Fruit fly (Drosophila melanogaster): ENCODE measurements around the gene CG13051.

The CG13051 gene

DNA sequence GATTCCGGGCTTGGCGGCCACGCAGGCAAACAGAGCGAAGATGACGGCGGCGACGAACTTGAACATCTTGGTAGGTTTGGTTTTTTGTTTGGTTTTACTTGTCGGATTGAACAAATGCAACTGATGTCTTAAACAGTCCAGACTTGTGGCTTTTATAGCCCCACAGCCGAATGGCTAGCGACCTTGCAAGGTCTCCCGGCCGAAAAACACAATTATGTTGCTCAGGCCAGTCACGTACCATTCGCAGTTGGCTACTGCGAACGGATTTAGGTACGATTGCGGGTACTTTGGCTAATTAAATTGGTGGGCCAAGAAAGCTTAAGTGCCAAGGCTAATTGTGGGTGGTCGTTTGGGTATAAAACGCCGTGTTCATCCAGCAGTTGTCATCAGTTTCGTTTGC is at the start of gene CG13051, which contains the start of gene CG13069:
Gene CG13051, minus strand, starts transcription at position 101 of the 400 bp plus-strand sequence.
Gene CG13069, plus strand, starts transcription at position 386 of the 400 bp plus-strand sequence.
- TF ChIP-seq CG8478 (optimal IDR thresholded peaks at IDR 0.05) (no peak), CTCF (optimal IDR thresholded peaks at IDR 0.05) (no peak)

DNA sequence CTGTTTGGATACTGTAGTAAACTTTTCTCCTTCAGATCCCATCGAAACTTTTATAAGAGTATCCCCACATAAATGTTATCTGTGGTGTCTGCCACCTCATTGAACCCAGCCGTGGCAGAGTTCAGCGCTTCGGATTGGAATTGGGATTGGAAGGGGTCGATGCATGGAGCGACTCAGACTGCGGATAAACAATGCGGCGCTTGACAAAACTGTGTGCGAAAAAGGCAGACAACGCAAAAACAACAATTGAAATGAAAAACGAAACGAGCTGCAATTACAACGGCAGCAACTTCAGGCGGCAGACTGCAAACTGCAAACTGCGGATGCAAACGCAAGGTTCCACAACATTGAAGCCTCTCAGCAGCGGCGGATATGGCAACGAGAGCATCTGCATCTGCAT is 49.1 kb upstream of the CG13051 start, which contains the start of gene CG13062:
Gene CG13062, plus strand, starts transcription at position 301 of the 400 bp plus-strand sequence.
- TF ChIP-seq CTCF (optimal IDR thresholded peaks at IDR 0.05) (no peak), CG8478 (optimal IDR thresholded peaks at IDR 0.05) (no peak)

DNA sequence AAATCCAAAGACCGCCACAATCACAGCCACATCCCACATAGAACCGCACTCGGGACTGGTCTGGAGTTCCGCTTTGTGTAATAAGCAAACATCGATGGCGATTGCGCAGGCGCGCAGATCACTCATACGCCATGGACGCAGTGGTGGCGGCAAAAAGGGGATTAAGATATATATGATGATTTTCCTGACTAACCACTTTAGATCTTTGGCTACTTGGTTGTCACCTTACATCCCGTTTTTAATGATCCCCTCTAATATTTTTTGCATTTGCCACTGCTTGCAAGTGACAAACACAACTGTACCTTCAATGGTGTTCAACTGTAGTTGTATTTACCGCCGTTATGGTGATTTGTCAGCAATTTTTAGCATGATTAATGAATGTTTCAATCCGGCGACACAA is 45.1 kb upstream of the CG13051 start:
- TF ChIP-seq CTCF (optimal IDR thresholded peaks at IDR 0.05) = no peak
- TF ChIP-seq CG8478 (optimal IDR thresholded peaks at IDR 0.05) = no peak

dm6 chr3L:16308380-16308779 is 43.5 kb upstream of the CG13051 start, which contains the start of gene CG13042:
TSS of gene CG13042 (minus strand) at chr3L:16308480.
- TF ChIP-seq CG8478 (optimal IDR thresholded peaks at IDR 0.05) (no peak), CTCF (optimal IDR thresholded peaks at IDR 0.05) (no peak)

DNA sequence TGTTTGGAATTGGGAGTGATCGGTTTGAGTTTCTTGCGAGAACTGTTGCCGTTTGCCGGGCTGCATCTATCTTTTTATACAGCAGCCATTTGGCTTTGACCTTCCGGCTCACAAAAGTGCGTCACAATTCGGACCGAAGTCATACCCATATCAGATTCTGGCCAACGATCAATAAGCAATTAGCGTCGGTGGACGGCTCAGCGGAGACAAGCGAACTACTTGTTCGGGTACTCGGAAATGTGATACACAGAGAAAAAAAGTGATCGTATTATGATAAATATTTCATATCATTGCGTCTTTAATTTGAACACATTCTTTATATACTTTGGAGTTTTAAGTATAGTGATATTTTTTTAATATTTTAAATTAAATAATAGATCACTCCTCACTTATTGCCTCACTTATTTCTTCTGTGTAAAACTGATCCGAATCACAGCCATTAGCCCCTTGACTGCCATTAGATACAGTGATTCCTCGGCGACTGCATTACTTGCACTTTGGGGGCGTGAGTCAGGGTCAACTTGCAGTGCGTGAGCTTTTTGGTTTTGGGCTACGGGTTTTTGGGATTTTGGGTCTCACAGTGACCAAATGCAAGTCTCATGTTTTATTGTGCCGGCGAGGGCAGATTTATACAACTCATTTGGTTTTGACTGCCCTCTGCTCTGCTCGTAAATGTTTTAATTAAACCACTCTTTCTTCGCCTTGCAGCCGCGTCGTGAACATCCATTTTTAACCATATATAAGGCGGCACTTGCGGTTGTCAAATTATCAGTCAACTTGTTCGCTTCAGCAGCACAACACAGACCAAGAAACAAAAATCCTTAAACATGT is 41.1 kb upstream of the CG13051 start, which contains the start of the genes CG13043 and CG13063:
Gene CG13043, minus strand, starts transcription at position 51 of the 831 bp plus-strand sequence.
Gene CG13063, plus strand, starts transcription at position 781 of the 831 bp plus-strand sequence.
- no peak for TF ChIP-seq CG8478 (optimal IDR thresholded peaks at IDR 0.05)
- TF ChIP-seq CTCF (optimal IDR thresholded peaks at IDR 0.05) = no peak

DNA sequence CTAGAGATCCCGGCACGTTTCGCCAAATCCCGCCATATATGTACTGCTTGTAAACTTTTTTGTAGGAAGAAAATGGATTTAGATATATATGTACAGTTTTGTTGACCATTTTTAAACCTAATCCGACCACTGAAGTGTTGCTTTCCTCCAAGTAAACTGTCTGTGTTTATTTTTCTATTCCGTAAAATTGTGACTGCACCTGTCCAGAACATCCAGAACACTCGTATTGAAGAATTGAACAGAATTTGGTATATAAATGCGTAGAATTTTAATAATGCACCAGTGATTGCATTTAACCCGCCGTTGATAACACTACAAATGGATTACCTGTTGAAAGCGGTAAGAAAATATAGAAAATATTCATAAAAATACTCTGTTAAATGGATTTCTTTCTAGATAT is 39.1 kb upstream of the CG13051 start, which contains the start of gene CG43249:
Gene CG43249, plus strand, starts transcription at position 301 of the 400 bp plus-strand sequence.
- no peak for TF ChIP-seq CTCF (optimal IDR thresholded peaks at IDR 0.05)
- TF ChIP-seq CG8478 (optimal IDR thresholded peaks at IDR 0.05) = no peak

dm6 chr3L:16303078-16303477 is 38.2 kb upstream of the CG13051 start, which contains the start of gene CG13044:
TSS of gene CG13044 (minus strand) at chr3L:16303178.
- no peak for TF ChIP-seq CG8478 (optimal IDR thresholded peaks at IDR 0.05)
- TF ChIP-seq CTCF (optimal IDR thresholded peaks at IDR 0.05) = no peak

- no peak for TF ChIP-seq CG8478 (optimal IDR thresholded peaks at IDR 0.05)
- TF ChIP-seq CTCF (optimal IDR thresholded peaks at IDR 0.05) = no peak
Measured at dm6 chr3L:16301153-16301552, 36.3 kb upstream of the CG13051 start, which contains the start of gene CG4982. TSS of gene CG4982 (plus strand) at chr3L:16301453.

DNA sequence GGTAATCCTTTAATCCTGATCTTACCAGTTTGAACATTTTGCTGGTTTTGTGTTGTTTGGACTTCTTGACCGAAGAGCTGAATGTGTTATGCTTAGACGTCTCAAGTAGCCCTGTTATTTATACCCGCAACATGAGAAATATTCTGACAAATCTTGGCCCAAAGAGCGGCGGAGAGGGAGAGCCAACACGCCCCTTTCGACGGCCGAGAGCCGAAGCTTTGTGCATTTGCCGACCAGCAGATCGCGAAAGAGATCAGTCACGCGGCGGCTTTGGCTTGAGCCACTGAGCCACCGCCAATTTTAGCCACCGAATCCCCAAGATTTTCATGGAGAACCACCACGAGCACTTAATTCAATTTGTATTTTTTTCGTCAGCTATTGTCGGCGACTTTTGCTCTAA is 30.5 kb upstream of the CG13051 start, which contains the start of gene CG4962:
Gene CG4962, minus strand, starts transcription at position 101 of the 400 bp plus-strand sequence.
- TF ChIP-seq CTCF (optimal IDR thresholded peaks at IDR 0.05) (no peak), CG8478 (optimal IDR thresholded peaks at IDR 0.05) (no peak)

- TF ChIP-seq CTCF (optimal IDR thresholded peaks at IDR 0.05) (no peak), CG8478 (optimal IDR thresholded peaks at IDR 0.05) (no peak)
Measured at dm6 chr3L:16291678-16292077, 26.8 kb upstream of the CG13051 start.

- TF ChIP-seq CTCF (optimal IDR thresholded peaks at IDR 0.05) (no peak), CG8478 (optimal IDR thresholded peaks at IDR 0.05) (no peak)
Measured at dm6 chr3L:16290850-16291249, 25.9 kb upstream of the CG13051 start, which contains the start of gene CG13045. TSS of gene CG13045 (minus strand) at chr3L:16290950.

DNA sequence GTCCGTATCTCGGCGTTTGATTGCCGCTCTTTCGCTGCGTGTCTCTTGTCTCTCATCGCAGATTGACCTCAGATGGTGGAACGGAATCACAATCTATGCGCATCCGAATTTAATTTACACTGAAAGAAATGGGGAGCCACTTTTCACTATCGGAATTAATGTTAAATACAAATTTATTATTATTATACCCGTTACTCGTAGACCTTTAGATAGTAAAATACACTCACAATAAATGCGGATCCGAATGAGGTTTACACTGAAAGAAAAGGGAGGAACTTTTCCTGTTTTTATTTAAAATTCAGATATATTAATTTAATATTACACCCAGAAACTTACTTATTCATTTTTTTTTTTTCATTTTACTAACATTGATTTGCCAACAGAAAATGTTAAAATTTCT is 24.2 kb upstream of the CG13051 start:
- no peak for TF ChIP-seq CTCF (optimal IDR thresholded peaks at IDR 0.05)
- TF ChIP-seq CG8478 (optimal IDR thresholded peaks at IDR 0.05) = no peak

DNA sequence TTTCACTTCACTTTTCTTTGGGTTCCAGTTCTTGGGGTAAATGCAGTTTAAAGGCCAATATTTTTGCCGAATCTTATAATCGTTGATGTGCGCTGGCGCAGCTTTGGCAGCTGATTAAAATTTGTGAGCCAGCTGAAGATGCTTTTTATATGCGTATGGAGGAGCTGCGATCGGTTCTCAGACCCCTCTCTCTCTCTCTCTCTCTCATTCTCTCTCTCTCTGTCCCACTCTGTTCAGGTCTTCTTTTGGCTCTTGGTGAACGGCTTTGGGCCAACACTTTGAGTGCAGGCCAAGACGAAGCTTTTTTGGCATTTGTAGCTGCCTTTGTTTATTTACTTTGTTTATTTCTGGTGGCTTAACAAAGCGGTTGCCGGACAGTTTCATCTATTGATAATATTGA is 23.4 kb upstream of the CG13051 start, which contains the start of gene CG13046:
Gene CG13046, minus strand, starts transcription at position 101 of the 400 bp plus-strand sequence.
- TF ChIP-seq CTCF (optimal IDR thresholded peaks at IDR 0.05) = no peak
- TF ChIP-seq CG8478 (optimal IDR thresholded peaks at IDR 0.05) = no peak

- TF ChIP-seq CG8478 (optimal IDR thresholded peaks at IDR 0.05) (no peak), CTCF (optimal IDR thresholded peaks at IDR 0.05) (no peak)
Measured at dm6 chr3L:16286258-16286657, 21.4 kb upstream of the CG13051 start.

dm6 chr3L:16285346-16285911 is 20.5 kb upstream of the CG13051 start, which contains the start of gene CG13047:
TSS of gene CG13047 (minus strand) at chr3L:16285396.
- TF ChIP-seq CG8478 (optimal IDR thresholded peaks at IDR 0.05) = no peak
- no peak for TF ChIP-seq CTCF (optimal IDR thresholded peaks at IDR 0.05)

Measured in S2 (cell line).